Fruit fly (Drosophila melanogaster) S2 (cell line): Measurements from ENCODE around the gene CG43678.

Experiments used
- CG8478 ChIP-seq: fragments of >200 bp; optimal IDR thresholded peaks from 2 replicates; lab custom pipeline; 2018
- CTCF ChIP-seq, 2 experiments: fragments of >200 bp; optimal IDR thresholded peaks; 2 replicates each; lab custom pipeline; 2018

- no peak for TF ChIP-seq CG8478 (lab: Kevin White, UChicago)
- TF ChIP-seq CTCF (optimal IDR thresholded peaks at IDR 0.05; lab: Kevin White, UChicago): no peak
These were observed 814 bp upstream of the CG43678 start, which contains the start of gene CG18581 for dm6 chr3L:15050109-15050508.
